Worm (Caenorhabditis elegans) whole organism, mixed stage, embryonic: ENCODE measurements around the gene F53H4.6.
A peak's percentile ranks its signal among the peaks of the same experiment; 100 is the strongest.

Source experiments
- M03D4.4 ChIP-seq: sonication (generic microtip); optimal IDR thresholded peaks from 2 replicates; lab custom pipeline; 2017; ENCODE audit warnings: mild to moderate bottlenecking, missing genetic modification characterization, missing compliant biosample characterization
- blmp-1 ChIP-seq: fragments of 150-350 bp; optimal IDR thresholded peaks from 2 replicates; lab custom pipeline; 2014; ENCODE audit warnings: missing biosample characterization, missing genetic modification characterization
- ceh-39 ChIP-seq: fragments of 150-350 bp; optimal IDR thresholded peaks from 2 replicates; lab custom pipeline; 2014; ENCODE audit warnings: missing biosample characterization, missing genetic modification characterization
- ceh-43 ChIP-seq: fragments of 200-800 bp; sonication (Bioruptor generic); optimal IDR thresholded peaks from 2 replicates; lab custom pipeline; 2018; ENCODE audit warnings: mild to moderate bottlenecking, missing genetic modification characterization, moderate library complexity, missing compliant biosample characterization
- ceh-83 ChIP-seq: fragments of 200-800 bp; sonication (Bioruptor generic); optimal IDR thresholded peaks from 2 replicates; lab custom pipeline; 2018; ENCODE audit warnings: mild to moderate bottlenecking, missing genetic modification characterization, missing compliant biosample characterization
- cnd-1 ChIP-seq: fragments of 200-800 bp; sonication (Bioruptor generic); optimal IDR thresholded peaks from 2 replicates; lab custom pipeline; 2018; ENCODE audit warnings: mild to moderate bottlenecking, missing genetic modification characterization, missing compliant biosample characterization
- drap-1 ChIP-seq: fragments of 200-800 bp; sonication (Bioruptor generic); optimal IDR thresholded peaks from 3 replicates; lab custom pipeline; 2018; ENCODE audit warnings: mild to moderate bottlenecking, missing genetic modification characterization, missing compliant biosample characterization
- elt-1 ChIP-seq: sonication (generic microtip); optimal IDR thresholded peaks from 2 replicates; lab custom pipeline; 2017; ENCODE audit warnings: missing genetic modification characterization, mild to moderate bottlenecking, missing compliant biosample characterization, antibody characterized with exemption, moderate library complexity, borderline replicate concordance; ENCODE audit not compliant: insufficient read depth
- elt-3 ChIP-seq: fragments of 150-350 bp; optimal IDR thresholded peaks from 2 replicates; lab custom pipeline; 2014; ENCODE audit warnings: missing biosample characterization, missing genetic modification characterization
- flh-1 ChIP-seq: fragments of 200-800 bp; sonication (Bioruptor generic); optimal IDR thresholded peaks from 2 replicates; lab custom pipeline; 2018; ENCODE audit warnings: mild to moderate bottlenecking, missing genetic modification characterization, moderate library complexity, missing compliant biosample characterization
- ham-2 ChIP-seq: fragments of 200-800 bp; sonication (Bioruptor generic); optimal IDR thresholded peaks from 2 replicates; lab custom pipeline; 2018; ENCODE audit warnings: mild to moderate bottlenecking, missing genetic modification characterization, missing compliant biosample characterization
- hlh-1 ChIP-seq: fragments of 150-350 bp; optimal IDR thresholded peaks from 2 replicates; lab custom pipeline; 2014; ENCODE audit warnings: missing biosample characterization, missing genetic modification reagents, missing genetic modification characterization
- lin-13 ChIP-seq: fragments of 150-350 bp; optimal IDR thresholded peaks from 2 replicates; lab custom pipeline; 2014; ENCODE audit warnings: missing biosample characterization, missing genetic modification characterization
- lsy-2 ChIP-seq: fragments of 150-350 bp; optimal IDR thresholded peaks from 2 replicates; lab custom pipeline; 2014; ENCODE audit warnings: missing biosample characterization, missing genetic modification characterization
- mab-5 ChIP-seq: fragments of 150-350 bp; optimal IDR thresholded peaks from 2 replicates; lab custom pipeline; 2014; ENCODE audit warnings: missing biosample characterization, missing genetic modification characterization
- mep-1 ChIP-seq: fragments of 150-350 bp; optimal IDR thresholded peaks from 2 replicates; lab custom pipeline; 2017; ENCODE audit warnings: missing biosample characterization, missing genetic modification reagents, missing genetic modification characterization, inconsistent platforms
- mls-2 ChIP-seq: sonication (generic microtip); optimal IDR thresholded peaks from 2 replicates; lab custom pipeline; 2016; ENCODE audit warnings: mild to moderate bottlenecking, missing genetic modification characterization, moderate library complexity, missing compliant biosample characterization
- nhr-12 ChIP-seq: fragments of 150-350 bp; optimal IDR thresholded peaks from 2 replicates; lab custom pipeline; 2014; ENCODE audit warnings: missing biosample characterization, missing genetic modification characterization
- nhr-237 ChIP-seq: fragments of 150-350 bp; optimal IDR thresholded peaks from 2 replicates; lab custom pipeline; 2014; ENCODE audit warnings: missing biosample characterization, missing genetic modification characterization
- nhr-28 ChIP-seq: fragments of 150-350 bp; optimal IDR thresholded peaks from 2 replicates; lab custom pipeline; 2014; ENCODE audit warnings: missing biosample characterization, missing genetic modification characterization
- nhr-76 ChIP-seq: sonication (generic microtip); optimal IDR thresholded peaks from 2 replicates; lab custom pipeline; 2017; ENCODE audit warnings: missing biosample characterization, missing genetic modification characterization
- pha-4 ChIP-seq: fragments of 150-350 bp; optimal IDR thresholded peaks from 2 replicates; lab custom pipeline; 2018; ENCODE audit warnings: missing biosample characterization, missing genetic modification reagents, missing genetic modification characterization
- sptf-1 ChIP-seq: sonication (generic microtip); optimal IDR thresholded peaks from 2 replicates; lab custom pipeline; 2017; ENCODE audit warnings: mild to moderate bottlenecking, missing genetic modification characterization, moderate library complexity, missing compliant biosample characterization
- unc-120 ChIP-seq: sonication (generic microtip); optimal IDR thresholded peaks from 2 replicates; lab custom pipeline; 2017; ENCODE audit warnings: missing genetic modification characterization, missing compliant biosample characterization; ENCODE audit not compliant: poor library complexity, severe bottlenecking
- unc-39 ChIP-seq: fragments of 150-350 bp; optimal IDR thresholded peaks from 2 replicates; lab custom pipeline; 2014; ENCODE audit warnings: missing biosample characterization, missing genetic modification characterization
- unc-62 ChIP-seq: fragments of 150-350 bp; optimal IDR thresholded peaks from 2 replicates; lab custom pipeline; 2014; ENCODE audit warnings: missing biosample characterization, missing genetic modification reagents, missing genetic modification characterization
- zip-8 ChIP-seq: fragments of 150-350 bp; optimal IDR thresholded peaks from 2 replicates; lab custom pipeline; 2014; ENCODE audit warnings: missing biosample characterization, missing genetic modification characterization

F53H4.6 gene

ce11 chrX:15860556-15861008, at the start of gene F53H4.6:
F53H4.6 (minus strand) TSS chrX:15860606.
- TF ChIP-seq ham-2 (GFP tag; lab: Kevin White, UChicago), result no peak
- TF ChIP-seq unc-62, result no peak
- TF ChIP-seq mep-1 (tag; lab: Kevin White, UChicago), result no peak
- peak; percentile 30 for TF ChIP-seq mls-2
- TF ChIP-seq cnd-1 (tag; lab: Kevin White, UChicago), result no peak
- peak; percentile 9 for TF ChIP-seq lsy-2 (tag; lab: Kevin White, UChicago)

DNA sequence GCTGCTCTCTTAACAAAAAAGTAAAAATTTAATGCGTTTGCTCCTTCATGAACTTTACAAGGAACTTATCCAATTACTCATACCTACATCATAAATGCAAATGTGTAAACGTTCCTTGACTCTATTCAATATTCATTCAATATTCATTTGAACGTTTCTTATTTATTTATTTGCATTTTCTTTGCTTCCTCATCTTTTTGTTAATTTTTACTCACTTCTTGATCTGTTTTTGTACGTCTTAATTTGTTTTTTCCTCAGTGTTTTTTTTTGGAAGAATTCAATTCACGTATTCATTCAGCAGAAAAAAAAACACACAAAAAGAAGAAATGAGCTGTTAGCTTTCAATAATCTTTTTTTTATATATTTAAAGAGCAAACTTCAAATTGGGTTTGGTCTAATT, 42.4 kb upstream of the F53H4.6 start:
- TF ChIP-seq nhr-76 (tag; lab: Kevin White, UChicago) (no peak), nhr-28 (no peak), blmp-1 (no peak), zip-8 (tag; lab: Kevin White, UChicago) (no peak)

ce11 chrX:15901214-15901613, 40.8 kb upstream of the F53H4.6 start:
- TF ChIP-seq flh-1 (GFP tag; lab: Kevin White, UChicago) (no peak), drap-1 (no peak), sptf-1 (tag; lab: Kevin White, UChicago) (no peak), nhr-12 (no peak), ceh-39 (no peak)
- TF ChIP-seq, all 35 proteins: peak for 0

DNA sequence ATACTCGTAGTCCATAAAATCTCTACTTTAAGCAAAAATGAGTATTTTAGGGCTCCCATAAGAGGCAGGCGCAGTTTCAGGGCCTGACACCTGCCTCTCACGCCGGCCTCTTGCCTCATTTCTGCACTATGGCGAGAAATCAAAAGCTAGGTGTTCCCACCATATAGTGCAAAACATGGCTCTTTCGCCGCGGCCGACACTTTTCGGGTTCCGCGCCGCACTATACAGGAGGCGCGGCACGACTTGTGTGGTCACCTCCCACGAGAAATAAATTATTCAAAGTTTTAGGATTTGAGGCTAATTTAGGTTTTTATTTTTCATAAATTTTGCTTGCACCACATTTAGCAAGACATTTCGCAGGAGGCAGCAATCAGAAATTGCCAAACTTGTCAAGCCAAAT, 32.1 kb upstream of the F53H4.6 start:
- TF ChIP-seq pha-4 (tag; lab: Kevin White, UChicago), result no peak
- no peak for TF ChIP-seq zip-8 (tag; lab: Kevin White, UChicago)
- TF ChIP-seq flh-1 (GFP tag; lab: Kevin White, UChicago), result no peak
- TF ChIP-seq lsy-2 (tag; lab: Kevin White, UChicago), result no peak
- no peak for TF ChIP-seq ceh-43
- TF ChIP-seq drap-1, result no peak
- TF ChIP-seq mab-5 (tag; lab: Kevin White, UChicago), result no peak

ce11 chrX:15887989-15888388, 27.6 kb upstream of the F53H4.6 start:
- TF ChIP-seq ham-2 (GFP tag; lab: Kevin White, UChicago), result no peak
- no peak for TF ChIP-seq hlh-1 (tag; lab: Kevin White, UChicago)
- TF ChIP-seq drap-1, result no peak
- TF ChIP-seq unc-120, result no peak
- TF ChIP-seq, all 35 proteins: peak for 0

- TF ChIP-seq flh-1 (GFP tag; lab: Kevin White, UChicago), result no peak
Measured at ce11 chrX:15887495-15887894, 27.1 kb upstream of the F53H4.6 start, which contains the start of gene F53H4.3. F53H4.3 (minus strand) TSS chrX:15887595.

DNA sequence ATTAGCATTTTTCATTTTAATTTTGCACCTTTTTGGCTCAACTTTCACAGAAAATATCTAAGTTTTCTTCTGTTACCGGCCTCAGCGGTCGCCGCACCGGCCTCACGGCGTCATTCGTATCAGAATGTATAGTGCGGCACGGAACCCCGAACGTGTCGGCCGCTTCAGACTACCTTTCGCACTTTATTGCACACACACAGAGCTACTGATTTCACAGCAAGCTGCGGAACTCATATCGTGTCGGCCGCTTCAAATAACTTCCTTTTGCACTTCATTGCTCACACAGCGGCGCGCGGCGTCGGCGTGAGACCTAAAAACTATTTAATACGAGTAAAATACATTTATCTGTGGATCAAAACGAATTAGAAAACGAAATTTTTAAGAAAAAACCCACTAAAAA, 24.1 kb upstream of the F53H4.6 start:
- TF ChIP-seq nhr-237 (tag; lab: Kevin White, UChicago) (no peak), elt-1 (tag; lab: Kevin White, UChicago) (no peak), blmp-1 (no peak), ceh-83 (GFP tag; lab: Kevin White, UChicago) (no peak), cnd-1 (tag; lab: Kevin White, UChicago) (no peak), ham-2 (GFP tag; lab: Kevin White, UChicago) (no peak), mab-5 (tag; lab: Kevin White, UChicago) (no peak), lin-13 (tag; lab: Kevin White, UChicago) (no peak), nhr-28 (no peak), hlh-1 (tag; lab: Kevin White, UChicago) (no peak), nhr-76 (tag; lab: Kevin White, UChicago) (no peak), elt-3 (tag; lab: Kevin White, UChicago) (no peak), zip-8 (tag; lab: Kevin White, UChicago) (no peak), mls-2 (no peak)

DNA sequence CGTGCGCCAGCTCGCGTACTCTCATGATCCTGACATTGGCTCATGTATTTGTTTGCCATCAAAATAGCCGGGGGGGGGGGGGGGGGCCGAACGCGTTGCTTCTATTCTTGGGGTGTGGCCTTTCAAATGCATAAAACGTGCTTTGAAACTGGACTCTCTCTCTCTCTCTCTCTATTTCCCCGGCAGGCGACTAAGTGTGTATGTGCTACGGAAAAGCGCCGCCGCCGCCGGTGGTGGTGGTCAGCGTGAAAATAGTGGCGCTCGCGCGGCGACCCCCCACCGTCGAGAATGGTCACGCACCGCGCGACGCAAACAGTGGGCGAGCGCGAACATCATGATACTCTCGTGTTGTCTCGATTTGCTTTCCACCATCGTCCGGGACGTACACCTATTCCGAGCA, 20.6 kb upstream of the F53H4.6 start:
- no peak for TF ChIP-seq unc-39 (tag; lab: Kevin White, UChicago)
- peak; percentile 16 for TF ChIP-seq M03D4.4 (tag; lab: Kevin White, UChicago)
- TF ChIP-seq sptf-1 (tag; lab: Kevin White, UChicago), result peak; percentile 8
- peak; percentile 22 for TF ChIP-seq pha-4 (tag; lab: Kevin White, UChicago)
- peak; percentile 53 for TF ChIP-seq ham-2 (GFP tag; lab: Kevin White, UChicago)
- TF ChIP-seq, all 35 proteins: peak for 4
